Fruit fly (Drosophila melanogaster): ENCODE data around the gene CG1835.
A peak's percentile ranks its signal among the peaks of the same experiment; 100 is the strongest.

The CG1835 gene

DNA sequence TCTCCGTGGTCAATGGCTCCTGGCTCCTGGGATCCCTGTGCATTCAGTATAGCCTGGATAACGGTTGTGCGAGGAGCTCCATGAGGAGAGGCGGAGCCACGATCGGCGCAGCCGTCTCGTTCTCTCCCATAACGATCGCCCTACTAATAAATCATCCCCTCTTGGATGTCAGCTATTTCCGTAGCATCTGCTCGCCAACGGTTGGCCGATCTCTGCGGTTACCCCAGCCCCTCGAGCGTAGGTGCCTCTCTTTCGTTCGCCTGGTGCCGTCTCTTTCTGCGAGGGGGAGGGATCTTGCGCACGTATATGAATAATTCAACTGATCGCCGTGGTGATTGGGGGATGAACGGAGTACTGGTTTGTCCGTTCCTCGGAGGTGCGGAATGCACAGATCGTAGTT, 28.7 kb downstream of the CG1835 start, which contains the start of gene run (continued):
- TF ChIP-seq Hsf (GFP tag; optimal IDR thresholded peaks at IDR 0.05) (no peak), CG13624 (GFP tag; optimal IDR thresholded peaks at IDR 0.05) (no peak), toy (GFP tag; IDR thresholded peaks at IDR 0.05) (no peak), CG34422 (GFP tag; IDR thresholded peaks at IDR 0.05) (0 out of 3 replicates have a peak, but pooled peaks have one; percentile 23), Nf-YC (tag; optimal IDR thresholded peaks at IDR 0.05) (peak; percentile 94), CG31388 (GFP tag; optimal IDR thresholded peaks at IDR 0.05) (no peak), CG4328 (GFP tag; optimal IDR thresholded peaks at IDR 0.05) (no peak), vvl (GFP tag; IDR thresholded peaks at IDR 0.05) (peak; percentile 49; the same call in 1 of the 2 replicates), zf30C (GFP tag; optimal IDR thresholded peaks at IDR 0.05) (no peak)

DNA sequence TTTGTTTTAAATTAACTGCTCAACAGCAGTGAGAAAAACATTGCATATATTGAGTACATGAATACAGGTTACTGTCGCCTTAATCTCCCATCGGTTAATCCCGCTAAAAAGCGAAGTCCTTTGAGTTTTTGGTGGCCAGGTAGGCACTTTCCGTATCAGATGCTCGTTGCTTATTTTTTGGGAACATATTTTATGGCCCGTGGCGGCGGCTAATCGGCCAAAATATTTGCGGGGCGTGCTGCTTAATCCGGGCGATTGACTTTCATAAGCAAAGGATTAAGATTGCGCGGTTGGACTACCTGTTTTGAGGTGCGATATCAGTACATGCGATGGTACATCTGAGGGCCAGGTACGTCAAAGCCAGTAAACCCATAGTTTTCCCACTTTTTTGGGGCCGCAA, 29.5 kb downstream of the CG1835 start:
- TF ChIP-seq Ets65A (GFP tag) (peak; percentile 24), cad (GFP tag; optimal IDR thresholded peaks at IDR 0.05) (peak; percentile 72), tll (GFP tag; optimal IDR thresholded peaks at IDR 0.05) (peak in 1 of 2 experiments; percentile 85), HmgZ (tag; optimal IDR thresholded peaks at IDR 0.05) (no peak), CG7928 (GFP tag; optimal IDR thresholded peaks at IDR 0.05) (no peak)

DNA sequence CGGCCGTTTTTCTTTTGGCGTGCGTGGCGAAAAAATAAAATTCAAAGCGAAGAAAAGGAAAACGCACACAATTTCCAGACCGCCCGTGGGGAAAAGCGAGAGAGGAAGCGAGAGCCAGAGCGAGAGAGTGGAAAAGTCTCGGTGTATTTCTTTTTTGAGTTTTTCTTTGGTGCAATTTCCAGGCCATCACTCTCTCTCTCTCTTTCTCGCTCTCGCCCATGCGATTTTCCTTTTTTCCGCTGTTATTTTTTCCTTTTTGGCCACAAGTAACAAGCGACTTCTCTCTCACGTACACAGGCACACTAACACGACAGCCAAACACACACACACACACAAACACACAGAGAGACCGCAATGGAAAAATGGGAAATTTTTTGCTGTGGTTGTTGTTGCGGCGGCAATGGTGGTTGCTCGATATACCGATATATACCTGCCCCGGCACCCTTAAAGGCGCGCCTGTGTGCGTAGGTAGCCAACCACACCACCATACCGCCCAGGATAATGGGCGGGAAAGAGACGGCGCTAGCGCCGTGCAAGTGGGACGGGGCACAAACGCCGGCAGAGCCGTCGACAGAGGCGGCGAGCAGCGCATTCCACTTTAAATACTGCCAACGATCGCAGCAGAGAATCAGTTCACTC, 32.2 kb downstream of the CG1835 start:
- peak; percentile 20 for TF ChIP-seq Deaf1 (tag; optimal IDR thresholded peaks at IDR 0.05)
- TF ChIP-seq pnt (GFP tag; optimal IDR thresholded peaks at IDR 0.05): no peak
- no peak for TF ChIP-seq CG18476 (GFP tag; optimal IDR thresholded peaks at IDR 0.05)
- TF ChIP-seq CG30403 (GFP tag; optimal IDR thresholded peaks at IDR 0.05): no peak
- TF ChIP-seq CG6683 (GFP tag; optimal IDR thresholded peaks at IDR 0.05): no peak
- no peak for TF ChIP-seq Sin3A (optimal IDR thresholded peaks at IDR 0.05)
- no peak for TF ChIP-seq bbx (GFP tag; IDR thresholded peaks at IDR 0.05; ENCODE audit: partially characterized antibody)
- TF ChIP-seq jing (GFP tag; optimal IDR thresholded peaks at IDR 0.05): no peak
- peak; percentile 80 for TF ChIP-seq sqz (GFP tag; optimal IDR thresholded peaks at IDR 0.05)
- no peak for TF ChIP-seq ttk (GFP tag; IDR thresholded peaks at IDR 0.05)
- no peak for TF ChIP-seq CG4707 (GFP tag; optimal IDR thresholded peaks at IDR 0.05)
- no peak for TF ChIP-seq lab (GFP tag; optimal IDR thresholded peaks at IDR 0.05)
- TF ChIP-seq Nf-YB (GFP tag; optimal IDR thresholded peaks at IDR 0.05): peak; percentile 96
- no peak for TF ChIP-seq Dad (GFP tag; optimal IDR thresholded peaks at IDR 0.05)
- TF ChIP-seq CG12155 (GFP tag; optimal IDR thresholded peaks at IDR 0.05): no peak
- TF ChIP-seq zfh1 (GFP tag; IDR thresholded peaks at IDR 0.05): no peak
- TF ChIP-seq sens (GFP tag): peak; percentile 7
- TF ChIP-seq kni (GFP tag; optimal IDR thresholded peaks at IDR 0.05): peak; percentile 69
- peak; percentile 91 for TF ChIP-seq Adf1 (GFP tag; IDR thresholded peaks at IDR 0.05)
- no peak for TF ChIP-seq Pdp1 (GFP tag; optimal IDR thresholded peaks at IDR 0.05)
- no peak for TF ChIP-seq chif (GFP tag; optimal IDR thresholded peaks at IDR 0.05)
- TF ChIP-seq tll (GFP tag; optimal IDR thresholded peaks at IDR 0.05): peak in 1 of 2 experiments; percentile 74
- no peak for TF ChIP-seq ro (GFP tag; IDR thresholded peaks at IDR 0.05)
- TF ChIP-seq Nf-YC (tag; optimal IDR thresholded peaks at IDR 0.05): peak; percentile 96
- peak; percentile 85 for TF ChIP-seq z (GFP tag; IDR thresholded peaks at IDR 0.05)
- TF ChIP-seq sug (tag; optimal IDR thresholded peaks at IDR 0.05): no peak
- TF ChIP-seq ewg (GFP tag; optimal IDR thresholded peaks at IDR 0.05): peak; percentile 9
- TF ChIP-seq MESR4 (GFP tag; optimal IDR thresholded peaks at IDR 0.05): no peak
- no peak for TF ChIP-seq dan (GFP tag; IDR thresholded peaks at IDR 0.05)
- TF ChIP-seq Jarid2 (GFP tag; optimal IDR thresholded peaks at IDR 0.05): no peak
- TF ChIP-seq CG15479 (GFP tag; optimal IDR thresholded peaks at IDR 0.05): peak; percentile 95
- peak; percentile 99 for TF ChIP-seq CG4360 (GFP tag; IDR thresholded peaks at IDR 0.05)
- TF ChIP-seq CG8924 (tag; optimal IDR thresholded peaks at IDR 0.05): no peak
- TF ChIP-seq cg (GFP tag; optimal IDR thresholded peaks at IDR 0.05): peak; percentile 96
- peak; percentile 89 for TF ChIP-seq CG1832 (GFP tag; optimal IDR thresholded peaks at IDR 0.05)
- TF ChIP-seq CG10321 (GFP tag; IDR thresholded peaks at IDR 0.05): peak; percentile 84
